Worm (Caenorhabditis elegans) whole organism, L4 larva: ENCODE results near the gene srd-68.
A peak's percentile ranks its signal among the peaks of the same experiment; 100 is the strongest.

Experiments
- D1046.2 ChIP-seq: fragments of 200-800 bp; sonication (Bioruptor generic); IDR thresholded peaks from 2 replicates; pipeline ENCODE4 v1.3.6; 2022; ENCODE audit warnings: missing genetic modification characterization, missing compliant biosample characterization
- F10B5.3 ChIP-seq: sonication (generic microtip); optimal IDR thresholded peaks from 2 replicates; lab custom pipeline; 2016; ENCODE audit warnings: mild to moderate bottlenecking, missing genetic modification characterization, missing compliant biosample characterization
- F44E2.7 ChIP-seq: fragments of 200-800 bp; sonication (Bioruptor generic); IDR thresholded peaks from 2 replicates; pipeline ENCODE4 v2.1.2; 2022; ENCODE audit warnings: missing genetic modification characterization, missing compliant biosample characterization
- F49E8.2 ChIP-seq: sonication (generic microtip); optimal IDR thresholded peaks from 2 replicates; lab custom pipeline; 2016; ENCODE audit warnings: missing compliant biosample characterization, mild to moderate bottlenecking, missing genetic modification characterization, borderline replicate concordance
- T20F7.1 ChIP-seq: fragments of 200-800 bp; sonication (Bioruptor generic); optimal IDR thresholded peaks from 2 replicates; lab custom pipeline; 2018; ENCODE audit warnings: mild to moderate bottlenecking, missing genetic modification characterization, missing compliant biosample characterization
- T26A8.4 ChIP-seq: fragments of 200-800 bp; sonication (Bioruptor generic); IDR thresholded peaks from 2 replicates; pipeline ENCODE4 v1.3.6; 2022; ENCODE audit warnings: missing genetic modification characterization, missing compliant biosample characterization
- ZK337.2 ChIP-seq: fragments of 200-800 bp; sonication (Bioruptor generic); IDR thresholded peaks from 2 replicates; pipeline ENCODE4 v1.3.6; 2022; ENCODE audit warnings: missing genetic modification reagents, missing genetic modification characterization, missing compliant biosample characterization
- aly-2 ChIP-seq: sonication (generic microtip); optimal IDR thresholded peaks from 2 replicates; lab custom pipeline; 2018; ENCODE audit warnings: missing biosample characterization, missing genetic modification characterization
- attf-4 ChIP-seq: sonication (generic microtip); optimal IDR thresholded peaks from 3 replicates; lab custom pipeline; 2017; ENCODE audit warnings: missing biosample characterization, missing genetic modification characterization
- cey-2 ChIP-seq: sonication (generic microtip); optimal IDR thresholded peaks from 3 replicates; lab custom pipeline; 2017; ENCODE audit warnings: missing genetic modification characterization, mild to moderate bottlenecking, missing compliant biosample characterization, antibody characterized with exemption, borderline replicate concordance; ENCODE audit not compliant: insufficient read depth
- daf-16 ChIP-seq, 3 experiments: sonication (generic microtip); optimal IDR thresholded peaks; 2 replicates each; lab custom pipeline; 2016 to 2017; ENCODE audit warnings: missing genetic modification characterization in 3 of 3, missing genetic modification reagents in 3 of 3, mild to moderate bottlenecking in 2 of 3, missing compliant biosample characterization in 2 of 3, missing biosample characterization in 1 of 3, moderate library complexity in 1 of 3
- dmd-6 ChIP-seq: fragments of 200-800 bp; sonication (Bioruptor generic); IDR thresholded peaks from 2 replicates; pipeline ENCODE4 v1.3.6; 2022; ENCODE audit warnings: missing genetic modification reagents, missing genetic modification characterization, missing compliant biosample characterization
- dmd-9 ChIP-seq: fragments of 200-800 bp; sonication (Bioruptor generic); IDR thresholded peaks from 2 replicates; pipeline ENCODE4 v1.3.6; 2022; ENCODE audit warnings: missing genetic modification reagents, missing genetic modification characterization, missing compliant biosample characterization
- dve-1 ChIP-seq: sonication (generic microtip); optimal IDR thresholded peaks from 2 replicates; lab custom pipeline; 2017; ENCODE audit warnings: antibody characterized with exemption, mild to moderate bottlenecking, missing genetic modification characterization, missing compliant biosample characterization; ENCODE audit not compliant: insufficient read depth
- egl-27 ChIP-seq: sonication (generic microtip); optimal IDR thresholded peaks from 3 replicates; lab custom pipeline; 2017; ENCODE audit warnings: missing biosample characterization, missing genetic modification reagents, missing genetic modification characterization
- fos-1 ChIP-seq: fragments of 150-350 bp; optimal IDR thresholded peaks from 2 replicates; lab custom pipeline; 2014; ENCODE audit warnings: missing biosample characterization, missing genetic modification characterization
- hlh-11 ChIP-seq: fragments of 200-800 bp; sonication (Bioruptor generic); optimal IDR thresholded peaks from 2 replicates; lab custom pipeline; 2018; ENCODE audit warnings: mild to moderate bottlenecking, missing genetic modification characterization, missing compliant biosample characterization
- hlh-30 ChIP-seq: sonication (generic microtip); optimal IDR thresholded peaks from 2 replicates; lab custom pipeline; 2017; ENCODE audit warnings: antibody characterized with exemption, mild to moderate bottlenecking, missing genetic modification characterization, missing compliant biosample characterization; ENCODE audit not compliant: insufficient read depth
- jun-1 ChIP-seq: fragments of 150-350 bp; optimal IDR thresholded peaks from 2 replicates; lab custom pipeline; 2014; ENCODE audit warnings: missing biosample characterization, missing genetic modification reagents, missing genetic modification characterization
- lin-1 ChIP-seq: fragments of 200-800 bp; sonication (Bioruptor generic); IDR thresholded peaks from 2 replicates; pipeline ENCODE4 v1.3.6; 2022; ENCODE audit warnings: missing genetic modification reagents, missing genetic modification characterization, missing compliant biosample characterization
- lin-39 ChIP-seq: fragments of 150-350 bp; optimal IDR thresholded peaks from 2 replicates; lab custom pipeline; 2014; ENCODE audit warnings: missing biosample characterization, missing genetic modification reagents, missing genetic modification characterization
- lir-3 ChIP-seq: sonication (generic microtip); optimal IDR thresholded peaks from 2 replicates; lab custom pipeline; 2016; ENCODE audit warnings: mild to moderate bottlenecking, missing genetic modification characterization, missing compliant biosample characterization
- mdl-1 ChIP-seq, 2 experiments: fragments of 150-350 bp in 1 of 2; sonication (generic microtip) in 1 of 2; optimal IDR thresholded peaks; 2 replicates each; lab custom pipeline; 2014 to 2017; ENCODE audit warnings: missing biosample characterization in 2 of 2, missing genetic modification characterization in 2 of 2
- nhr-10 ChIP-seq: fragments of 150-350 bp; optimal IDR thresholded peaks from 2 replicates; lab custom pipeline; 2014; ENCODE audit warnings: missing biosample characterization, missing genetic modification characterization
- nhr-11 ChIP-seq: fragments of 150-350 bp; optimal IDR thresholded peaks from 2 replicates; lab custom pipeline; 2014; ENCODE audit warnings: missing biosample characterization, missing genetic modification characterization
- nhr-28 ChIP-seq: fragments of 150-350 bp; optimal IDR thresholded peaks from 2 replicates; lab custom pipeline; 2014; ENCODE audit warnings: missing biosample characterization, missing genetic modification characterization
- nhr-41 ChIP-seq: fragments of 200-800 bp; sonication (Bioruptor generic); IDR thresholded peaks from 2 replicates; pipeline ENCODE4 v1.3.6; 2022; ENCODE audit warnings: missing genetic modification reagents, missing genetic modification characterization, missing compliant biosample characterization
- nhr-6 ChIP-seq: fragments of 150-350 bp; optimal IDR thresholded peaks from 2 replicates; lab custom pipeline; 2014; ENCODE audit warnings: missing biosample characterization, missing genetic modification characterization
- php-3 ChIP-seq: fragments of 200-800 bp; sonication (Bioruptor generic); IDR thresholded peaks from 2 replicates; pipeline ENCODE4 v1.3.6; 2022; ENCODE audit warnings: missing genetic modification reagents, missing genetic modification characterization, missing compliant biosample characterization
- pqm-1 ChIP-seq: sonication (generic microtip); optimal IDR thresholded peaks from 2 replicates; lab custom pipeline; 2017; ENCODE audit warnings: missing biosample characterization, missing genetic modification characterization
- saeg-2 ChIP-seq: fragments of 200-800 bp; sonication (Bioruptor generic); IDR thresholded peaks from 2 replicates; pipeline ENCODE4 v1.3.6; 2022; ENCODE audit warnings: missing genetic modification reagents, missing genetic modification characterization, missing compliant biosample characterization
- set-16 ChIP-seq: fragments of 200-800 bp; sonication (Bioruptor generic); IDR thresholded peaks from 2 replicates; pipeline ENCODE4 v1.3.6; 2022; ENCODE audit warnings: missing genetic modification reagents, missing genetic modification characterization, missing compliant biosample characterization
- snpc-1.2 ChIP-seq: fragments of 200-800 bp; sonication (Bioruptor generic); IDR thresholded peaks from 2 replicates; pipeline ENCODE4 v1.3.6; 2022; ENCODE audit warnings: missing genetic modification reagents, missing genetic modification characterization, missing compliant biosample characterization
- tag-97 ChIP-seq: fragments of 200-800 bp; sonication (Bioruptor generic); IDR thresholded peaks from 2 replicates; pipeline ENCODE4 v1.3.6; 2022; ENCODE audit warnings: missing genetic modification characterization, missing compliant biosample characterization
- unc-130 ChIP-seq: sonication (generic microtip); optimal IDR thresholded peaks from 2 replicates; lab custom pipeline; 2016; ENCODE audit warnings: missing genetic modification reagents, missing genetic modification characterization, missing compliant biosample characterization
- unc-62 ChIP-seq, 3 experiments: fragments of 150-350 bp in 1 of 3; sonication (generic microtip); optimal IDR thresholded peaks in 2 of 3; peaks in 1 of 3; 1 replicate in 1 of 3; 2 replicates in 2 of 3; lab custom pipeline; 2014 to 2017; ENCODE audit warnings: missing biosample characterization in 3 of 3, missing genetic modification characterization in 3 of 3, missing genetic modification reagents in 3 of 3, missing genotype in 1 of 3

srd-68 gene

ce11 chrV:16911934-16912333, 9.3 kb upstream of the srd-68 start, which contains the start of gene nhr-116:
nhr-116 (plus strand) TSS chrV:16912234.
- no peak for TF ChIP-seq attf-4 (tag; lab: Kevin White, UChicago)
- no peak for TF ChIP-seq lir-3
- no peak for TF ChIP-seq lin-1 (GFP tag; lab: Robert Waterston, UW)
- TF ChIP-seq saeg-2, result no peak
- no peak for TF ChIP-seq T20F7.1
- no peak for TF ChIP-seq cey-2 (tag; lab: Kevin White, UChicago)
- no peak for TF ChIP-seq hlh-11 (tag; lab: Kevin White, UChicago)
- no peak for TF ChIP-seq nhr-11 (tag; lab: Kevin White, UChicago)
- TF ChIP-seq nhr-6 (tag; lab: Kevin White, UChicago), result no peak
- TF ChIP-seq daf-16 (GFP tag; optimal IDR thresholded peaks at IDR 0.05; lab: Kevin White, UChicago), result no peak
- TF ChIP-seq daf-16 (tag; optimal IDR thresholded peaks at IDR 0.05; lab: Kevin White, UChicago), result no peak
- TF ChIP-seq lin-39 (tag; lab: Kevin White, UChicago), result no peak
- TF ChIP-seq hlh-30 (tag; lab: Kevin White, UChicago), result no peak
- TF ChIP-seq set-16, result no peak
- no peak for TF ChIP-seq T26A8.4 (GFP tag; lab: Robert Waterston, UW)
- TF ChIP-seq jun-1, result no peak
- no peak for TF ChIP-seq dmd-9 (GFP tag; lab: Robert Waterston, UW)
- TF ChIP-seq nhr-10, result no peak
- no peak for TF ChIP-seq nhr-41 (GFP tag; lab: Robert Waterston, UW)
- no peak for TF ChIP-seq ZK337.2 (GFP tag; lab: Robert Waterston, UW)

ce11 chrV:16911294-16911693, 8.7 kb upstream of the srd-68 start:
- TF ChIP-seq F10B5.3 (no peak), aly-2 (tag; lab: Kevin White, UChicago) (no peak), dmd-6 (GFP tag; lab: Robert Waterston, UW) (peak; percentile 54; the same call in 1 of the 2 replicates), tag-97 (no peak), nhr-28 (peak; percentile 49), unc-130 (GFP tag; lab: Kevin White, UChicago) (no peak), F49E8.2 (tag; lab: Kevin White, UChicago) (no peak), dmd-9 (GFP tag; lab: Robert Waterston, UW) (no peak), daf-16 (GFP tag; optimal IDR thresholded peaks at IDR 0.05; lab: Kevin White, UChicago) (no peak), daf-16 (tag; optimal IDR thresholded peaks at IDR 0.05; lab: Kevin White, UChicago) (no peak), php-3 (GFP tag; lab: Robert Waterston, UW) (no peak), fos-1 (tag; lab: Kevin White, UChicago) (no peak), nhr-41 (GFP tag; lab: Robert Waterston, UW) (no peak), D1046.2 (no peak), dve-1 (tag; lab: Kevin White, UChicago) (no peak), egl-27 (tag; lab: Kevin White, UChicago) (no peak), F44E2.7 (GFP tag; lab: Robert Waterston, UW) (no peak), mdl-1 (tag; optimal IDR thresholded peaks at IDR 0.05; lab: Kevin White, UChicago) (no peak), pqm-1 (peak; percentile 69)

- TF ChIP-seq dmd-6 (GFP tag; lab: Robert Waterston, UW) (0 out of 2 replicates have a peak, but pooled peaks have one; percentile 20), snpc-1.2 (no peak)
Observed at ce11 chrV:16910864-16911263, 8.2 kb upstream of the srd-68 start.

- peak in 1 of 2 experiments; percentile 6 for TF ChIP-seq unc-62 (GFP tag; optimal IDR thresholded peaks at IDR 0.05 in 1 of 2; lab: Kevin White, UChicago)
- no peak for TF ChIP-seq unc-62 (tag; optimal IDR thresholded peaks at IDR 0.05; lab: Kevin White, UChicago)
- no peak for TF ChIP-seq ZK337.2 (GFP tag; lab: Robert Waterston, UW)
Observed at ce11 chrV:16909871-16910270, 7.2 kb upstream of the srd-68 start, which contains the start of gene F09C6.16. F09C6.16 (minus strand) TSS chrV:16909971.
